Worm (Caenorhabditis elegans) whole organism, L3 larva: ENCODE results near the gene srt-48.

Source experiments
- R02D3.7 ChIP-seq: fragments of 150-350 bp; optimal IDR thresholded peaks from 2 replicates; lab custom pipeline; 2014; ENCODE audit warnings: missing biosample characterization, missing genetic modification characterization
- aly-2 ChIP-seq: fragments of 150-350 bp; optimal IDR thresholded peaks from 2 replicates; lab custom pipeline; 2014; ENCODE audit warnings: missing biosample characterization, missing genetic modification characterization
- ceh-28 ChIP-seq: fragments of 150-350 bp; optimal IDR thresholded peaks from 2 replicates; lab custom pipeline; 2014; ENCODE audit warnings: missing biosample characterization, missing genetic modification reagents, missing genetic modification characterization
- ceh-82 ChIP-seq: fragments of 150-350 bp; optimal IDR thresholded peaks from 2 replicates; lab custom pipeline; 2014; ENCODE audit warnings: missing biosample characterization, missing genetic modification characterization
- ceh-9 ChIP-seq: sonication (generic microtip); optimal IDR thresholded peaks from 2 replicates; lab custom pipeline; 2018; ENCODE audit warnings: missing biosample characterization, missing genetic modification characterization
- daf-12 ChIP-seq: fragments of 150-350 bp; optimal IDR thresholded peaks from 2 replicates; lab custom pipeline; 2014; ENCODE audit warnings: missing biosample characterization, missing genetic modification reagents, missing genetic modification characterization
- egl-27 ChIP-seq: sonication (generic microtip); optimal IDR thresholded peaks from 4 replicates; lab custom pipeline; 2017; ENCODE audit warnings: missing biosample characterization, missing genetic modification reagents, missing genetic modification characterization
- elt-1 ChIP-seq: fragments of 150-350 bp; optimal IDR thresholded peaks from 2 replicates; lab custom pipeline; 2014; ENCODE audit warnings: missing biosample characterization, missing genetic modification characterization
- eor-1 ChIP-seq, 2 experiments: fragments of 150-350 bp; optimal IDR thresholded peaks; 2 replicates each; lab custom pipeline; 2014 to 2018; ENCODE audit warnings: missing biosample characterization in 2 of 2, missing genetic modification characterization in 2 of 2
- fkh-10 ChIP-seq: sonication (generic microtip); optimal IDR thresholded peaks from 2 replicates; lab custom pipeline; 2017; ENCODE audit warnings: missing biosample characterization, missing genetic modification reagents, missing genetic modification characterization
- fkh-2 ChIP-seq: fragments of 150-350 bp; optimal IDR thresholded peaks from 2 replicates; lab custom pipeline; 2014; ENCODE audit warnings: missing biosample characterization, missing genetic modification reagents, missing genetic modification characterization
- fos-1 ChIP-seq: fragments of 150-350 bp; optimal IDR thresholded peaks from 2 replicates; lab custom pipeline; 2014; ENCODE audit warnings: missing biosample characterization, missing genetic modification characterization
- hmg-11 ChIP-seq: sonication (generic microtip); optimal IDR thresholded peaks from 2 replicates; lab custom pipeline; 2016; ENCODE audit warnings: missing genetic modification characterization, missing compliant biosample characterization
- lin-15B ChIP-seq: fragments of 150-350 bp; optimal IDR thresholded peaks from 2 replicates; lab custom pipeline; 2014; ENCODE audit warnings: missing biosample characterization, missing genetic modification characterization
- lin-39 ChIP-seq: fragments of 150-350 bp; optimal IDR thresholded peaks from 2 replicates; lab custom pipeline; 2018; ENCODE audit warnings: missing biosample characterization, missing genetic modification reagents, missing genetic modification characterization
- mdl-1 ChIP-seq: fragments of 150-350 bp; optimal IDR thresholded peaks from 2 replicates; lab custom pipeline; 2014; ENCODE audit warnings: missing biosample characterization, missing genetic modification characterization
- nfya-1 ChIP-seq: sonication (generic microtip); optimal IDR thresholded peaks from 2 replicates; lab custom pipeline; 2017; ENCODE audit warnings: missing genetic modification characterization, mild to moderate bottlenecking, missing compliant biosample characterization, antibody characterized with exemption, moderate library complexity; ENCODE audit not compliant: insufficient read depth
- nhr-11 ChIP-seq: fragments of 150-350 bp; optimal IDR thresholded peaks from 2 replicates; lab custom pipeline; 2014; ENCODE audit warnings: missing biosample characterization, missing genetic modification characterization
- nhr-25 ChIP-seq: sonication (generic microtip); optimal IDR thresholded peaks from 2 replicates; lab custom pipeline; 2017; ENCODE audit warnings: missing biosample characterization, missing genetic modification characterization
- nhr-28 ChIP-seq: fragments of 150-350 bp; optimal IDR thresholded peaks from 2 replicates; lab custom pipeline; 2014; ENCODE audit warnings: missing biosample characterization, missing genetic modification characterization
- nhr-67 ChIP-seq: fragments of 150-350 bp; optimal IDR thresholded peaks from 2 replicates; lab custom pipeline; 2014; ENCODE audit warnings: missing biosample characterization, missing genetic modification characterization
- nhr-76 ChIP-seq: fragments of 150-350 bp; sonication (generic microtip); optimal IDR thresholded peaks from 5 replicates; lab custom pipeline; 2014; ENCODE audit warnings: missing biosample characterization, missing genetic modification characterization
- nhr-77 ChIP-seq: fragments of 150-350 bp; optimal IDR thresholded peaks from 2 replicates; lab custom pipeline; 2014; ENCODE audit warnings: missing biosample characterization, missing genetic modification characterization
- pqm-1 ChIP-seq: fragments of 150-350 bp; optimal IDR thresholded peaks from 2 replicates; lab custom pipeline; 2017; ENCODE audit warnings: missing biosample characterization, missing genetic modification characterization, inconsistent platforms
- sea-2 ChIP-seq: fragments of 150-350 bp; sonication (generic microtip); optimal IDR thresholded peaks from 4 replicates; lab custom pipeline; 2014; ENCODE audit warnings: missing biosample characterization, missing genetic modification reagents, missing genetic modification characterization
- skn-1 ChIP-seq: fragments of 150-350 bp; optimal IDR thresholded peaks from 2 replicates; lab custom pipeline; 2014; ENCODE audit warnings: missing biosample characterization, missing genetic modification characterization
- tbx-2 ChIP-seq: sonication (generic microtip); optimal IDR thresholded peaks from 2 replicates; lab custom pipeline; 2016; ENCODE audit warnings: mild to moderate bottlenecking, missing genetic modification characterization, missing compliant biosample characterization
- unc-39 ChIP-seq: sonication (generic microtip); optimal IDR thresholded peaks from 4 replicates; lab custom pipeline; 2017; ENCODE audit warnings: missing biosample characterization, missing genetic modification characterization
- unc-62 ChIP-seq: fragments of 150-350 bp; sonication (generic microtip); optimal IDR thresholded peaks from 4 replicates; lab custom pipeline; 2014; ENCODE audit warnings: missing biosample characterization, missing genetic modification reagents, missing genetic modification characterization
- ztf-11 ChIP-seq: fragments of 150-350 bp; optimal IDR thresholded peaks from 2 replicates; lab custom pipeline; 2014; ENCODE audit warnings: missing biosample characterization, missing genetic modification characterization

Gene srt-48

DNA sequence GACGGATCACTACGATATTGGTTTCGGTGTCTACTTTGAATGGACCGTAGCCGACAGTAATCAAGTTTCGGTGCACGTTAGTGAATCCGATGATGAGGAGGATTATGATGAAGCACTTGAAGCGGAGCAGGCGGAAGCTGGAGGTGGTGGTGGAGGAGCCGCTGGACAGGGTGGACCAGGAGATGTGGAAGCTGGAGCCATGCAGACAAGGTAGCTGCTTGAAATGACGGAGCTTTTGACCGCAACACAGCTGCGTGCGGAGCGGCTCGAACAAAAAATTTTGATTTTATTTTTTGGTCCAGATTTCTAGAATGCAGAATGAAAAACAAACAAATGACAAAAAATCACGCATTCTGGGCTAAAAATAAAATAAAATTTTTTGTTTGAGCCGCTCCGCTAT lies 44.3 kb downstream of the srt-48 start:
- no peak for TF ChIP-seq nhr-76 (tag; lab: Kevin White, UChicago)
- TF ChIP-seq R02D3.7 (tag; lab: Kevin White, UChicago): no peak
- TF ChIP-seq sea-2 (GFP tag; lab: Kevin White, UChicago): no peak
- TF ChIP-seq nhr-28: no peak
- no peak for TF ChIP-seq nhr-77
- TF ChIP-seq nhr-67 (tag; lab: Kevin White, UChicago): no peak
- TF ChIP-seq mdl-1 (tag; lab: Kevin White, UChicago): no peak
- no peak for TF ChIP-seq nfya-1
- no peak for TF ChIP-seq fkh-10
- no peak for TF ChIP-seq tbx-2 (tag; lab: Kevin White, UChicago)

DNA sequence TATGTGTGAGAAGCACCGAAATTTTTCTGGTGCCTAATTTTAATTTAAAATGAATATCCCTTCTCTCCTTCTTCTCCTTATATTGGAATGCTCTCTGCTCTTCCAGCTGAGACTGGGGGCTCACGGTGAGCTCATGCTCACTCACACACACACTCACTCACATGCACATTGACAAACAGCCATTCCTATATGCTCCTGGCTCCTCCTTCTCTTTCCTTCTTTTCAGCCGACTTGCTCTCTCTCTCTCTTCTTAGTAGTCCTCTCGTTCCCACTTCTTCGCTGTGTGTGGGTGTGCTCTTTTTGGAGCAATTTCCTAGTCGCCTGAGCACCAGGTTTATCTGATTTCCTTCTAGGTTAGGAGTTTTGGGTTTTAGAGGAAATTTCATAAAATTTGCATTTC lies 47.8 kb downstream of the srt-48 start:
- peak; percentile 68 for TF ChIP-seq lin-39 (tag; lab: Kevin White, UChicago)
- TF ChIP-seq ceh-82 (tag; lab: Kevin White, UChicago): no peak
- peak; percentile 42 for TF ChIP-seq skn-1 (tag; lab: Kevin White, UChicago)
- no peak for TF ChIP-seq nhr-67 (tag; lab: Kevin White, UChicago)
- TF ChIP-seq hmg-11 (tag; lab: Kevin White, UChicago): peak; percentile 47
- peak; percentile 38 for TF ChIP-seq lin-15B (tag; lab: Kevin White, UChicago)
- no peak for TF ChIP-seq nhr-11 (tag; lab: Kevin White, UChicago)
- no peak for TF ChIP-seq R02D3.7 (tag; lab: Kevin White, UChicago)
- no peak for TF ChIP-seq ztf-11 (tag; lab: Kevin White, UChicago)
- peak; percentile 69 for TF ChIP-seq nfya-1
- TF ChIP-seq fkh-10: peak; percentile 75

ce11 chrIV:15016984-15017383 lies 51.7 kb downstream of the srt-48 start:
- TF ChIP-seq unc-39 (no peak), aly-2 (tag; lab: Kevin White, UChicago) (no peak), nhr-76 (tag; lab: Kevin White, UChicago) (no peak), unc-62 (GFP tag; lab: Kevin White, UChicago) (no peak), fkh-2 (tag; lab: Kevin White, UChicago) (no peak), lin-39 (tag; lab: Kevin White, UChicago) (no peak), pqm-1 (tag; lab: Kevin White, UChicago) (no peak), egl-27 (tag; lab: Kevin White, UChicago) (no peak), mdl-1 (tag; lab: Kevin White, UChicago) (no peak), ceh-9 (tag; lab: Kevin White, UChicago) (no peak), elt-1 (tag; lab: Kevin White, UChicago) (no peak), daf-12 (tag; lab: Kevin White, UChicago) (no peak), eor-1 (tag; optimal IDR thresholded peaks at IDR 0.05; lab: Kevin White, UChicago) (no peak), fkh-10 (peak; percentile 95), nhr-77 (no peak), hmg-11 (tag; lab: Kevin White, UChicago) (peak; percentile 14), ceh-28 (tag; lab: Kevin White, UChicago) (no peak), nfya-1 (peak; percentile 24), fos-1 (tag; lab: Kevin White, UChicago) (no peak), nhr-25 (tag; lab: Kevin White, UChicago) (no peak), skn-1 (tag; lab: Kevin White, UChicago) (no peak), tbx-2 (tag; lab: Kevin White, UChicago) (no peak), nhr-11 (tag; lab: Kevin White, UChicago) (no peak)
